Worm (Caenorhabditis elegans) whole organism, L1 larva: Measurements from ENCODE around the gene M04B2.6.

Source experiments
- C16A3.4 ChIP-seq: fragments of 150-350 bp; optimal IDR thresholded peaks from 2 replicates; lab custom pipeline; 2014; ENCODE audit warnings: missing biosample characterization, missing genetic modification characterization
- F16B12.6 ChIP-seq: fragments of 150-350 bp; optimal IDR thresholded peaks from 2 replicates; lab custom pipeline; 2014; ENCODE audit warnings: missing biosample characterization, missing genetic modification characterization
- Y116A8C.19 ChIP-seq: sonication (generic microtip); optimal IDR thresholded peaks from 2 replicates; lab custom pipeline; 2016; ENCODE audit warnings: missing compliant biosample characterization, missing genetic modification characterization, borderline replicate concordance
- aha-1 ChIP-seq: fragments of 150-350 bp; optimal IDR thresholded peaks from 2 replicates; lab custom pipeline; 2014; ENCODE audit warnings: missing biosample characterization, missing genetic modification characterization
- alr-1 ChIP-seq: fragments of 200-800 bp; sonication (Bioruptor generic); optimal IDR thresholded peaks from 2 replicates; lab custom pipeline; 2018; ENCODE audit warnings: borderline replicate concordance, mild to moderate bottlenecking, missing genetic modification characterization, missing compliant biosample characterization
- aly-2 ChIP-seq: fragments of 150-350 bp; optimal IDR thresholded peaks from 2 replicates; lab custom pipeline; 2014; ENCODE audit warnings: missing biosample characterization, missing genetic modification characterization
- ama-1 ChIP-seq: fragments of 150-350 bp; optimal IDR thresholded peaks from 2 replicates; lab custom pipeline; 2014
- blmp-1 ChIP-seq: fragments of 150-350 bp; optimal IDR thresholded peaks from 2 replicates; lab custom pipeline; 2014; ENCODE audit warnings: missing biosample characterization, missing genetic modification characterization
- ces-1 ChIP-seq: fragments of 150-350 bp; optimal IDR thresholded peaks from 2 replicates; lab custom pipeline; 2014; ENCODE audit warnings: missing biosample characterization, missing genetic modification reagents, missing genetic modification characterization
- dpl-1 ChIP-seq, 3 experiments: fragments of 150-350 bp in 2 of 3; sonication (generic microtip) in 1 of 3; optimal IDR thresholded peaks; 2 replicates each; lab custom pipeline; 2014 to 2017; ENCODE audit warnings: missing biosample characterization in 3 of 3, missing genetic modification characterization in 3 of 3, missing genetic modification reagents in 3 of 3
- dsc-1 ChIP-seq: sonication (generic microtip); optimal IDR thresholded peaks from 2 replicates; lab custom pipeline; 2016; ENCODE audit warnings: mild to moderate bottlenecking, missing genetic modification characterization, missing compliant biosample characterization
- efl-1 ChIP-seq, 4 experiments: fragments of 150-350 bp; optimal IDR thresholded peaks in 3 of 4; peaks in 1 of 4; 1 replicate in 1 of 4; 2 replicates in 3 of 4; lab custom pipeline; 2014; ENCODE audit warnings: missing biosample characterization in 2 of 4, missing genetic modification characterization in 2 of 4, missing genetic modification reagents in 2 of 4
- efl-3 ChIP-seq: fragments of 200-800 bp; sonication (Bioruptor generic); optimal IDR thresholded peaks from 2 replicates; lab custom pipeline; 2018; ENCODE audit warnings: mild to moderate bottlenecking, missing genetic modification characterization, missing compliant biosample characterization
- fkh-10 ChIP-seq: sonication (generic microtip); optimal IDR thresholded peaks from 2 replicates; lab custom pipeline; 2017; ENCODE audit warnings: missing biosample characterization, missing genetic modification reagents, missing genetic modification characterization
- fkh-8 ChIP-seq: sonication (generic microtip); optimal IDR thresholded peaks from 2 replicates; lab custom pipeline; 2016; ENCODE audit warnings: mild to moderate bottlenecking, missing genetic modification characterization, missing compliant biosample characterization
- grh-1 ChIP-seq: fragments of 200-800 bp; sonication (Bioruptor generic); IDR thresholded peaks from 2 replicates; pipeline ENCODE4 v1.3.6; 2022; ENCODE audit warnings: missing genetic modification reagents, missing genetic modification characterization, missing compliant biosample characterization
- hlh-4 ChIP-seq: sonication (generic microtip); optimal IDR thresholded peaks from 2 replicates; lab custom pipeline; 2016; ENCODE audit warnings: mild to moderate bottlenecking, missing genetic modification characterization, missing compliant biosample characterization
- irx-1 ChIP-seq: sonication (generic microtip); optimal IDR thresholded peaks from 2 replicates; lab custom pipeline; 2016; ENCODE audit warnings: missing genetic modification characterization, missing compliant biosample characterization
- jun-1 ChIP-seq: fragments of 150-350 bp; optimal IDR thresholded peaks from 2 replicates; lab custom pipeline; 2014; ENCODE audit warnings: missing biosample characterization, missing genetic modification reagents, missing genetic modification characterization
- lin-13 ChIP-seq: fragments of 150-350 bp; optimal IDR thresholded peaks from 2 replicates; lab custom pipeline; 2014; ENCODE audit warnings: missing biosample characterization, missing genetic modification reagents, missing genetic modification characterization
- lin-14 ChIP-seq: fragments of 200-800 bp; sonication (Bioruptor generic); optimal IDR thresholded peaks from 2 replicates; lab custom pipeline; 2018; ENCODE audit warnings: mild to moderate bottlenecking, missing genetic modification characterization, moderate library complexity, missing compliant biosample characterization
- lin-15B ChIP-seq: fragments of 150-350 bp; sonication (generic microtip); optimal IDR thresholded peaks from 3 replicates; lab custom pipeline; 2014; ENCODE audit warnings: missing biosample characterization, missing genetic modification characterization
- lin-35 ChIP-seq, 2 experiments: fragments of 150-350 bp; optimal IDR thresholded peaks; 2 replicates each; lab custom pipeline; 2014; ENCODE audit warnings: missing biosample characterization in 2 of 2, missing genetic modification characterization in 2 of 2, missing genetic modification reagents in 2 of 2
- lin-39 ChIP-seq: fragments of 150-350 bp; optimal IDR thresholded peaks from 2 replicates; lab custom pipeline; 2014; ENCODE audit warnings: missing biosample characterization, missing genetic modification reagents, missing genetic modification characterization
- lir-3 ChIP-seq: sonication (generic microtip); optimal IDR thresholded peaks from 2 replicates; lab custom pipeline; 2016; ENCODE audit warnings: mild to moderate bottlenecking, missing genetic modification characterization, moderate library complexity, missing compliant biosample characterization; ENCODE audit not compliant: poor library complexity
- mab-9 ChIP-seq: fragments of 200-800 bp; sonication (Bioruptor generic); IDR thresholded peaks from 2 replicates; pipeline ENCODE4 v1.3.6; 2022; ENCODE audit warnings: missing genetic modification reagents, missing genetic modification characterization, missing compliant biosample characterization
- mdl-1 ChIP-seq, 2 experiments: fragments of 150-350 bp; optimal IDR thresholded peaks; 2 replicates each; lab custom pipeline; 2014 to 2017; ENCODE audit warnings: missing biosample characterization in 2 of 2, missing genetic modification characterization in 2 of 2, inconsistent platforms in 1 of 2
- nhr-19 ChIP-seq: fragments of 200-800 bp; sonication (Bioruptor generic); conservative IDR thresholded peaks from 2 replicates; pipeline ENCODE4 v1.3.6; 2022; ENCODE audit warnings: missing genetic modification characterization, missing compliant biosample characterization
- nhr-20 ChIP-seq: sonication (generic microtip); optimal IDR thresholded peaks from 2 replicates; lab custom pipeline; 2016; ENCODE audit warnings: mild to moderate bottlenecking, missing genetic modification characterization, missing compliant biosample characterization
- nhr-71 ChIP-seq: sonication (generic microtip); optimal IDR thresholded peaks from 2 replicates; lab custom pipeline; 2016; ENCODE audit warnings: mild to moderate bottlenecking, missing genetic modification characterization, moderate library complexity, missing compliant biosample characterization
- nhr-84 ChIP-seq: sonication (generic microtip); optimal IDR thresholded peaks from 2 replicates; lab custom pipeline; 2017; ENCODE audit warnings: missing biosample characterization, missing genetic modification characterization
- nhr-85 ChIP-seq: sonication (generic microtip); peaks from one replicate; lab custom pipeline; 2016; ENCODE audit warnings: missing genetic modification characterization, inconsistent platforms, missing compliant biosample characterization
- pag-3 ChIP-seq: sonication (generic microtip); optimal IDR thresholded peaks from 2 replicates; lab custom pipeline; 2017; ENCODE audit warnings: missing genetic modification characterization, mild to moderate bottlenecking, missing compliant biosample characterization, antibody characterized with exemption, borderline replicate concordance; ENCODE audit not compliant: insufficient read depth
- pqm-1 ChIP-seq: sonication (generic microtip); optimal IDR thresholded peaks from 3 replicates; lab custom pipeline; 2017; ENCODE audit warnings: missing biosample characterization, missing genetic modification characterization
- skn-1 ChIP-seq: fragments of 150-350 bp; optimal IDR thresholded peaks from 2 replicates; lab custom pipeline; 2014; ENCODE audit warnings: missing biosample characterization, missing genetic modification characterization
- snpc-4 ChIP-seq: fragments of 150-350 bp; optimal IDR thresholded peaks from 2 replicates; lab custom pipeline; 2014; ENCODE audit warnings: missing biosample characterization, missing genetic modification characterization
- snu-23 ChIP-seq: sonication (generic microtip); optimal IDR thresholded peaks from 2 replicates; lab custom pipeline; 2016; ENCODE audit warnings: missing genetic modification characterization, missing compliant biosample characterization
- sup-37 ChIP-seq: fragments of 200-800 bp; sonication (Bioruptor generic); optimal IDR thresholded peaks from 2 replicates; lab custom pipeline; 2018; ENCODE audit warnings: mild to moderate bottlenecking, missing genetic modification characterization, missing compliant biosample characterization
- swsn-7 ChIP-seq: sonication (generic microtip); optimal IDR thresholded peaks from 2 replicates; lab custom pipeline; 2016; ENCODE audit warnings: missing genetic modification characterization, missing compliant biosample characterization
- unc-30 ChIP-seq: sonication (generic microtip); optimal IDR thresholded peaks from 2 replicates; lab custom pipeline; 2017; ENCODE audit warnings: missing biosample characterization, missing genetic modification characterization
- unc-62 ChIP-seq: fragments of 150-350 bp; optimal IDR thresholded peaks from 2 replicates; lab custom pipeline; 2014; ENCODE audit warnings: missing biosample characterization, missing genetic modification reagents, missing genetic modification characterization
- unc-86 ChIP-seq: sonication (generic microtip); optimal IDR thresholded peaks from 2 replicates; lab custom pipeline; 2016; ENCODE audit warnings: missing genetic modification characterization, missing compliant biosample characterization
- xbp-1 ChIP-seq: sonication (generic microtip); optimal IDR thresholded peaks from 2 replicates; lab custom pipeline; 2016; ENCODE audit warnings: missing genetic modification characterization, missing compliant biosample characterization
- ztf-11 ChIP-seq, 2 experiments: sonication (generic microtip); optimal IDR thresholded peaks; 2 replicates each; lab custom pipeline; 2016 to 2017; ENCODE audit warnings: missing genetic modification characterization in 2 of 2, missing biosample characterization in 1 of 2, missing compliant biosample characterization in 1 of 2
- ztf-4 ChIP-seq: fragments of 150-350 bp; optimal IDR thresholded peaks from 2 replicates; lab custom pipeline; 2014; ENCODE audit warnings: missing biosample characterization, missing genetic modification characterization

M04B2.6 gene

ce11 chrIV:11524241-11524692 is 13.7 kb upstream of the M04B2.6 start, which contains the start of gene mep-1 (continued):
- TF ChIP-seq Y116A8C.19 (tag; lab: Kevin White, UChicago) (no peak), lin-35 (GFP tag; optimal IDR thresholded peaks at IDR 0.05; lab: Kevin White, UChicago) (peak; percentile 51 to 76), unc-62 (GFP tag; lab: Kevin White, UChicago) (no peak), sup-37 (GFP tag; lab: Kevin White, UChicago) (no peak), lir-3 (peak; percentile 95), blmp-1 (tag; lab: Kevin White, UChicago) (no peak), nhr-84 (tag; lab: Kevin White, UChicago) (no peak), lin-14 (peak; percentile 91), irx-1 (tag; lab: Kevin White, UChicago) (no peak), dsc-1 (tag; lab: Kevin White, UChicago) (peak; percentile 47), swsn-7 (tag; lab: Kevin White, UChicago) (peak; percentile 75), mab-9 (no peak; the same call in 1 of the 2 replicates), hlh-4 (tag; lab: Kevin White, UChicago) (no peak), pqm-1 (no peak), lin-13 (GFP tag; lab: Kevin White, UChicago) (peak; percentile 77), pag-3 (tag; lab: Kevin White, UChicago) (no peak), dpl-1 (GFP tag; optimal IDR thresholded peaks at IDR 0.05; lab: Kevin White, UChicago) (peak; percentile 59 to 69 (median 68)), fkh-10 (GFP tag; lab: Kevin White, UChicago) (no peak), fkh-8 (peak; percentile 84), F16B12.6 (tag; lab: Kevin White, UChicago) (peak; percentile 42), ama-1 (lab: Kevin White, UChicago) (peak; percentile 20), ces-1 (GFP tag; lab: Kevin White, UChicago) (no peak), nhr-71 (tag; lab: Kevin White, UChicago) (peak; percentile 73), alr-1 (no peak), efl-3 (GFP tag; lab: Kevin White, UChicago) (no peak), aha-1 (tag; lab: Kevin White, UChicago) (peak; percentile 33), C16A3.4 (tag; lab: Kevin White, UChicago) (peak; percentile 42), jun-1 (tag; lab: Kevin White, UChicago) (no peak), ztf-11 (tag; optimal IDR thresholded peaks at IDR 0.05; lab: Kevin White, UChicago) (peak in 1 of 2 experiments; percentile 49), nhr-20 (peak; percentile 54), xbp-1 (tag; lab: Kevin White, UChicago) (peak; percentile 63)
- TF ChIP-seq, all 84 proteins: peak for 40

- TF ChIP-seq jun-1 (tag; lab: Kevin White, UChicago), result no peak
- TF ChIP-seq snpc-4, result no peak
- TF ChIP-seq nhr-20, result no peak
- TF ChIP-seq pag-3 (tag; lab: Kevin White, UChicago), result no peak
- TF ChIP-seq nhr-85 (tag; lab: Kevin White, UChicago), result peak; percentile 46
- no peak for TF ChIP-seq fkh-10 (GFP tag; lab: Kevin White, UChicago)
- TF ChIP-seq aly-2 (tag; lab: Kevin White, UChicago), result no peak
- TF ChIP-seq lin-14, result no peak
- TF ChIP-seq ama-1 (lab: Kevin White, UChicago), result no peak
- TF ChIP-seq unc-30, result no peak
- no peak for TF ChIP-seq ztf-4 (tag; lab: Kevin White, UChicago)
- no peak for TF ChIP-seq mdl-1 (tag; optimal IDR thresholded peaks at IDR 0.05; lab: Kevin White, UChicago)
- no peak for TF ChIP-seq lin-13 (GFP tag; lab: Kevin White, UChicago)
- TF ChIP-seq efl-1 (optimal IDR thresholded peaks at IDR 0.05; lab: Kevin White, UChicago), result no peak
- peak in 1 of 2 experiments; percentile 45 for TF ChIP-seq efl-1 (GFP tag; optimal IDR thresholded peaks at IDR 0.05 in 1 of 2; lab: Kevin White, UChicago)
- TF ChIP-seq lin-35 (GFP tag; optimal IDR thresholded peaks at IDR 0.05; lab: Kevin White, UChicago), result peak in 1 of 2 experiments; percentile 7
- no peak for TF ChIP-seq lin-15B
- TF ChIP-seq blmp-1 (tag; lab: Kevin White, UChicago), result peak; percentile 7
- TF ChIP-seq hlh-4 (tag; lab: Kevin White, UChicago), result no peak
- TF ChIP-seq lin-39, result no peak
- TF ChIP-seq grh-1 (GFP tag; lab: Robert Waterston, UW), result no peak
- TF ChIP-seq snu-23, result no peak
- TF ChIP-seq ces-1 (GFP tag; lab: Kevin White, UChicago), result no peak
- no peak for TF ChIP-seq nhr-19 (GFP tag; lab: Robert Waterston, UW)
- TF ChIP-seq skn-1 (tag; lab: Kevin White, UChicago), result no peak
- no peak for TF ChIP-seq unc-86 (tag; lab: Kevin White, UChicago)
- TF ChIP-seq ztf-11 (tag; optimal IDR thresholded peaks at IDR 0.05; lab: Kevin White, UChicago), result no peak
These were observed 13.1 kb upstream of the M04B2.6 start for ce11 chrIV:11523685-11524084.
